Worm (Caenorhabditis elegans) whole organism, L3 larva: ENCODE results near the gene tsen-2.

Source experiments
- R02D3.7 ChIP-seq: fragments of 150-350 bp; optimal IDR thresholded peaks from 2 replicates; lab custom pipeline; 2014; ENCODE audit warnings: missing biosample characterization, missing genetic modification characterization
- ZK546.5 ChIP-seq: sonication (generic microtip); optimal IDR thresholded peaks from 2 replicates; lab custom pipeline; 2017; ENCODE audit warnings: missing biosample characterization, missing genetic modification characterization
- aly-2 ChIP-seq: fragments of 150-350 bp; optimal IDR thresholded peaks from 2 replicates; lab custom pipeline; 2014; ENCODE audit warnings: missing biosample characterization, missing genetic modification characterization
- ama-1 ChIP-seq: fragments of 150-350 bp; optimal IDR thresholded peaks from 2 replicates; lab custom pipeline; 2018
- ceh-16 ChIP-seq: sonication (generic microtip); optimal IDR thresholded peaks from 2 replicates; lab custom pipeline; 2017; ENCODE audit warnings: missing biosample characterization, missing genetic modification characterization
- ceh-28 ChIP-seq: fragments of 150-350 bp; optimal IDR thresholded peaks from 2 replicates; lab custom pipeline; 2014; ENCODE audit warnings: missing biosample characterization, missing genetic modification reagents, missing genetic modification characterization
- ceh-82 ChIP-seq: fragments of 150-350 bp; optimal IDR thresholded peaks from 2 replicates; lab custom pipeline; 2014; ENCODE audit warnings: missing biosample characterization, missing genetic modification characterization
- ceh-9 ChIP-seq: sonication (generic microtip); optimal IDR thresholded peaks from 2 replicates; lab custom pipeline; 2018; ENCODE audit warnings: missing biosample characterization, missing genetic modification characterization
- daf-12 ChIP-seq: fragments of 150-350 bp; optimal IDR thresholded peaks from 2 replicates; lab custom pipeline; 2014; ENCODE audit warnings: missing biosample characterization, missing genetic modification reagents, missing genetic modification characterization
- egl-27 ChIP-seq: sonication (generic microtip); optimal IDR thresholded peaks from 4 replicates; lab custom pipeline; 2017; ENCODE audit warnings: missing biosample characterization, missing genetic modification reagents, missing genetic modification characterization
- elt-1 ChIP-seq: fragments of 150-350 bp; optimal IDR thresholded peaks from 2 replicates; lab custom pipeline; 2014; ENCODE audit warnings: missing biosample characterization, missing genetic modification characterization
- elt-2 ChIP-seq: sonication (generic microtip); optimal IDR thresholded peaks from 2 replicates; lab custom pipeline; 2016; ENCODE audit warnings: missing genetic modification reagents, mild to moderate bottlenecking, missing genetic modification characterization, missing compliant biosample characterization
- elt-3 ChIP-seq, 3 experiments: fragments of 150-350 bp in 1 of 3; sonication (generic microtip) in 2 of 3; optimal IDR thresholded peaks; 2 replicates in 2 of 3; 4 replicates in 1 of 3; lab custom pipeline; 2014 to 2017; ENCODE audit warnings: missing biosample characterization in 3 of 3, missing genetic modification characterization in 3 of 3
- eor-1 ChIP-seq, 2 experiments: fragments of 150-350 bp; optimal IDR thresholded peaks; 2 replicates each; lab custom pipeline; 2014 to 2018; ENCODE audit warnings: missing biosample characterization in 2 of 2, missing genetic modification characterization in 2 of 2
- fkh-10 ChIP-seq: sonication (generic microtip); optimal IDR thresholded peaks from 2 replicates; lab custom pipeline; 2017; ENCODE audit warnings: missing biosample characterization, missing genetic modification reagents, missing genetic modification characterization
- fkh-2 ChIP-seq: fragments of 150-350 bp; optimal IDR thresholded peaks from 2 replicates; lab custom pipeline; 2014; ENCODE audit warnings: missing biosample characterization, missing genetic modification reagents, missing genetic modification characterization
- fos-1 ChIP-seq: fragments of 150-350 bp; optimal IDR thresholded peaks from 2 replicates; lab custom pipeline; 2014; ENCODE audit warnings: missing biosample characterization, missing genetic modification characterization
- hmg-11 ChIP-seq: sonication (generic microtip); optimal IDR thresholded peaks from 2 replicates; lab custom pipeline; 2016; ENCODE audit warnings: missing genetic modification characterization, missing compliant biosample characterization
- lin-15B ChIP-seq: fragments of 150-350 bp; optimal IDR thresholded peaks from 2 replicates; lab custom pipeline; 2014; ENCODE audit warnings: missing biosample characterization, missing genetic modification characterization
- lin-39 ChIP-seq: fragments of 150-350 bp; optimal IDR thresholded peaks from 2 replicates; lab custom pipeline; 2018; ENCODE audit warnings: missing biosample characterization, missing genetic modification reagents, missing genetic modification characterization
- lsy-12 ChIP-seq: sonication (generic microtip); optimal IDR thresholded peaks from 2 replicates; lab custom pipeline; 2016; ENCODE audit warnings: mild to moderate bottlenecking, missing genetic modification characterization, missing compliant biosample characterization
- mdl-1 ChIP-seq: fragments of 150-350 bp; optimal IDR thresholded peaks from 2 replicates; lab custom pipeline; 2014; ENCODE audit warnings: missing biosample characterization, missing genetic modification characterization
- nfya-1 ChIP-seq: sonication (generic microtip); optimal IDR thresholded peaks from 2 replicates; lab custom pipeline; 2017; ENCODE audit warnings: missing genetic modification characterization, mild to moderate bottlenecking, missing compliant biosample characterization, antibody characterized with exemption, moderate library complexity; ENCODE audit not compliant: insufficient read depth
- nhr-11 ChIP-seq: fragments of 150-350 bp; optimal IDR thresholded peaks from 2 replicates; lab custom pipeline; 2014; ENCODE audit warnings: missing biosample characterization, missing genetic modification characterization
- nhr-12 ChIP-seq: fragments of 150-350 bp; optimal IDR thresholded peaks from 2 replicates; lab custom pipeline; 2014; ENCODE audit warnings: missing biosample characterization, missing genetic modification characterization
- nhr-23 ChIP-seq: fragments of 150-350 bp; optimal IDR thresholded peaks from 2 replicates; lab custom pipeline; 2014; ENCODE audit warnings: missing biosample characterization, missing genetic modification reagents, missing genetic modification characterization
- nhr-25 ChIP-seq: sonication (generic microtip); optimal IDR thresholded peaks from 2 replicates; lab custom pipeline; 2017; ENCODE audit warnings: missing biosample characterization, missing genetic modification characterization
- nhr-28 ChIP-seq: fragments of 150-350 bp; optimal IDR thresholded peaks from 2 replicates; lab custom pipeline; 2014; ENCODE audit warnings: missing biosample characterization, missing genetic modification characterization
- nhr-43 ChIP-seq: sonication (generic microtip); optimal IDR thresholded peaks from 2 replicates; lab custom pipeline; 2016; ENCODE audit warnings: mild to moderate bottlenecking, missing genetic modification characterization, missing compliant biosample characterization; ENCODE audit not compliant: poor library complexity, severe bottlenecking
- nhr-67 ChIP-seq: fragments of 150-350 bp; optimal IDR thresholded peaks from 2 replicates; lab custom pipeline; 2014; ENCODE audit warnings: missing biosample characterization, missing genetic modification characterization
- nhr-76 ChIP-seq: fragments of 150-350 bp; sonication (generic microtip); optimal IDR thresholded peaks from 5 replicates; lab custom pipeline; 2014; ENCODE audit warnings: missing biosample characterization, missing genetic modification characterization
- nhr-77 ChIP-seq: fragments of 150-350 bp; optimal IDR thresholded peaks from 2 replicates; lab custom pipeline; 2014; ENCODE audit warnings: missing biosample characterization, missing genetic modification characterization
- pha-4 ChIP-seq: fragments of 150-350 bp; optimal IDR thresholded peaks from 2 replicates; lab custom pipeline; 2014; ENCODE audit warnings: missing biosample characterization, missing genetic modification reagents, missing genetic modification characterization
- pqm-1 ChIP-seq: fragments of 150-350 bp; optimal IDR thresholded peaks from 2 replicates; lab custom pipeline; 2017; ENCODE audit warnings: missing biosample characterization, missing genetic modification characterization, inconsistent platforms
- sea-2 ChIP-seq: fragments of 150-350 bp; sonication (generic microtip); optimal IDR thresholded peaks from 4 replicates; lab custom pipeline; 2014; ENCODE audit warnings: missing biosample characterization, missing genetic modification reagents, missing genetic modification characterization
- skn-1 ChIP-seq: fragments of 150-350 bp; optimal IDR thresholded peaks from 2 replicates; lab custom pipeline; 2014; ENCODE audit warnings: missing biosample characterization, missing genetic modification characterization
- snpc-4 ChIP-seq: fragments of 150-350 bp; optimal IDR thresholded peaks from 2 replicates; lab custom pipeline; 2014; ENCODE audit warnings: missing biosample characterization, missing genetic modification characterization
- tbx-2 ChIP-seq: sonication (generic microtip); optimal IDR thresholded peaks from 2 replicates; lab custom pipeline; 2016; ENCODE audit warnings: mild to moderate bottlenecking, missing genetic modification characterization, missing compliant biosample characterization
- unc-39 ChIP-seq: sonication (generic microtip); optimal IDR thresholded peaks from 4 replicates; lab custom pipeline; 2017; ENCODE audit warnings: missing biosample characterization, missing genetic modification characterization
- unc-62 ChIP-seq: fragments of 150-350 bp; sonication (generic microtip); optimal IDR thresholded peaks from 4 replicates; lab custom pipeline; 2014; ENCODE audit warnings: missing biosample characterization, missing genetic modification reagents, missing genetic modification characterization
- zag-1 ChIP-seq: fragments of 150-350 bp; optimal IDR thresholded peaks from 2 replicates; lab custom pipeline; 2014; ENCODE audit warnings: missing biosample characterization, missing genetic modification characterization
- ztf-11 ChIP-seq: fragments of 150-350 bp; optimal IDR thresholded peaks from 2 replicates; lab custom pipeline; 2014; ENCODE audit warnings: missing biosample characterization, missing genetic modification characterization
- ztf-4 ChIP-seq: fragments of 150-350 bp; optimal IDR thresholded peaks from 2 replicates; lab custom pipeline; 2014; ENCODE audit warnings: missing biosample characterization, missing genetic modification characterization

Gene tsen-2

ce11 chrIII:11920187-11920785 is 22.2 kb upstream of the tsen-2 start, which contains the start of the genes ccf-1 and trap-4:
Gene ccf-1 (minus strand): TSS chrIII:11920237.
Gene trap-4 (plus strand): TSS chrIII:11920735.
- no peak for TF ChIP-seq skn-1
- no peak for TF ChIP-seq tbx-2
- TF ChIP-seq fkh-2 (tag; lab: Kevin White, UChicago): no peak
- no peak for TF ChIP-seq fkh-10 (GFP tag; lab: Kevin White, UChicago)
- peak; percentile 14 for TF ChIP-seq pqm-1 (tag; lab: Kevin White, UChicago)
- TF ChIP-seq ztf-4 (tag; lab: Kevin White, UChicago): no peak
- no peak for TF ChIP-seq ceh-16 (tag; lab: Kevin White, UChicago)
- peak; percentile 26 for TF ChIP-seq elt-2 (tag; lab: Kevin White, UChicago)
- no peak for TF ChIP-seq aly-2 (tag; lab: Kevin White, UChicago)
- peak; percentile 1 for TF ChIP-seq R02D3.7 (tag; lab: Kevin White, UChicago)
- TF ChIP-seq hmg-11 (tag; lab: Kevin White, UChicago): peak; percentile 22
- no peak for TF ChIP-seq ZK546.5 (tag; lab: Kevin White, UChicago)
- no peak for TF ChIP-seq lsy-12
- no peak for TF ChIP-seq unc-62 (GFP tag; lab: Kevin White, UChicago)
- no peak for TF ChIP-seq sea-2 (GFP tag; lab: Kevin White, UChicago)
- peak; percentile 66 for TF ChIP-seq nhr-25
- no peak for TF ChIP-seq nhr-43 (tag; lab: Kevin White, UChicago)
- no peak for TF ChIP-seq ceh-82
- TF ChIP-seq unc-39: no peak
- TF ChIP-seq zag-1 (tag; lab: Kevin White, UChicago): no peak
- TF ChIP-seq nhr-76 (tag; lab: Kevin White, UChicago): no peak
- TF ChIP-seq daf-12 (tag; lab: Kevin White, UChicago): no peak
- no peak for TF ChIP-seq fos-1 (tag; lab: Kevin White, UChicago)
- peak; percentile 89 for TF ChIP-seq nfya-1 (tag; lab: Kevin White, UChicago)
- TF ChIP-seq ceh-28 (tag; lab: Kevin White, UChicago): peak; percentile 66
- no peak for TF ChIP-seq nhr-77 (tag; lab: Kevin White, UChicago)
- TF ChIP-seq pha-4 (tag; lab: Kevin White, UChicago): peak; percentile 76
- TF ChIP-seq egl-27 (tag; lab: Kevin White, UChicago): no peak
- peak; percentile 54 for TF ChIP-seq snpc-4 (tag; lab: Kevin White, UChicago)
- TF ChIP-seq elt-3 (tag; optimal IDR thresholded peaks at IDR 0.05; lab: Kevin White, UChicago): no peak
- peak; percentile 35 for TF ChIP-seq lin-39 (tag; lab: Kevin White, UChicago)
- no peak for TF ChIP-seq mdl-1 (tag; lab: Kevin White, UChicago)
- peak; percentile 76 for TF ChIP-seq lin-15B (tag; lab: Kevin White, UChicago)
- no peak for TF ChIP-seq nhr-28 (tag; lab: Kevin White, UChicago)
- TF ChIP-seq nhr-11 (tag; lab: Kevin White, UChicago): no peak
- TF ChIP-seq eor-1 (tag; optimal IDR thresholded peaks at IDR 0.05; lab: Kevin White, UChicago): no peak
- TF ChIP-seq nhr-23 (tag; lab: Kevin White, UChicago): peak; percentile 61
- TF ChIP-seq ztf-11: no peak

- TF ChIP-seq pha-4 (tag; lab: Kevin White, UChicago): peak; percentile 32
- TF ChIP-seq ceh-28 (tag; lab: Kevin White, UChicago): no peak
- TF ChIP-seq nhr-11 (tag; lab: Kevin White, UChicago): no peak
- no peak for TF ChIP-seq skn-1
- TF ChIP-seq nhr-28 (tag; lab: Kevin White, UChicago): no peak
- TF ChIP-seq elt-2 (tag; lab: Kevin White, UChicago): peak; percentile 23
- TF ChIP-seq sea-2 (GFP tag; lab: Kevin White, UChicago): no peak
- TF ChIP-seq R02D3.7 (tag; lab: Kevin White, UChicago): no peak
- no peak for TF ChIP-seq nhr-12
- no peak for TF ChIP-seq ceh-9
- TF ChIP-seq hmg-11 (tag; lab: Kevin White, UChicago): peak; percentile 50
- no peak for TF ChIP-seq nhr-67
- no peak for TF ChIP-seq pqm-1 (tag; lab: Kevin White, UChicago)
- TF ChIP-seq nhr-43 (tag; lab: Kevin White, UChicago): peak; percentile 56
- peak; percentile 1 for TF ChIP-seq ama-1 (lab: Kevin White, UChicago)
- TF ChIP-seq elt-1 (tag; lab: Kevin White, UChicago): no peak
- TF ChIP-seq ZK546.5 (tag; lab: Kevin White, UChicago): no peak
- TF ChIP-seq nhr-23 (tag; lab: Kevin White, UChicago): no peak
- TF ChIP-seq nhr-25: no peak
- no peak for TF ChIP-seq eor-1 (tag; optimal IDR thresholded peaks at IDR 0.05; lab: Kevin White, UChicago)
- TF ChIP-seq nhr-77 (tag; lab: Kevin White, UChicago): no peak
- no peak for TF ChIP-seq fkh-10 (GFP tag; lab: Kevin White, UChicago)
- no peak for TF ChIP-seq fos-1 (tag; lab: Kevin White, UChicago)
Observed at ce11 chrIII:11918247-11918769, 20.2 kb upstream of the tsen-2 start, which contains the start of gene znf-593. Gene znf-593 (minus strand): TSS chrIII:11918719.
